Worm (Caenorhabditis elegans): ENCODE measurements around the gene F14H8.8.

Gene F14H8.8

DNA sequence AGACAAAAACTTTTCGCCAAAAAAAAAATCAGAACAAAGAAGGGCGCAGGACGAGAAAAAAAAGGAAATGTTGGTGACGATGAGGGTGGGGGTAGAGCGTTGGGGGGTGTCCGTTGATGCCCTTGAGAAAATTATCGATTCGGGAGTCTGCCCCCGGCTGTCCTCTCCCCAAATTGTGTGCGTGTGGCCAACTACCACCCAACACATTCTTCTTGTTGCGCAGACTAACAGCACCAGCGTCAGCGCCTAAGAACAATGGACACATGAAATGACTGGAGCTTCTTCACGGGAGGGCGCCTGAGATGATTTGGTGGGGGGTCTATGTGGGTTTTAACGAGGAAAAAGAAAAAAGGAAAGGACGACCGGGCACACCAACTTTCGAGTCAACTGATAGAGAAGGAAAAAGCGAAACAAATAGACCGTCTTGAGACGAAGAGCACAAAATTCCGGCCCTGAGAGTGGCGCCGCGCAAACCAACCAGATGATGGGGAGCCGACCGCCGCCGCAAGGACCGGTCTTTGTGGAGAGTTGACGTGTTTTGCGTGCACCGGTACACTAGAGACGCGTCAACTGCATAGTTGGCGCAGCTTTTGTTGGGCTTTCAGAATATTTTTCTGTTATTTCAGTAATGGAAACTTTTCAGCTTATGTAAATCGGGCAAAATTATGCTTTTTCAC is 35.9 kb downstream of the F14H8.8 start, which contains the start of gene C25D7.9:
C25D7.9 (plus strand) TSS at position 68 of the 677 bp plus-strand sequence.
- peak; percentile 55 for TF ChIP-seq drap-1 (GFP tag; optimal IDR thresholded peaks at IDR 0.05)
- TF ChIP-seq nhr-237 (tag; optimal IDR thresholded peaks at IDR 0.05), result no peak
- TF ChIP-seq lin-32 (GFP tag; optimal IDR thresholded peaks at IDR 0.05), result no peak
- TF ChIP-seq mep-1 (tag; optimal IDR thresholded peaks at IDR 0.05), result peak; percentile 13
- TF ChIP-seq bed-3 (GFP tag; optimal IDR thresholded peaks at IDR 0.05), result no peak
- no peak for TF ChIP-seq flh-1 (GFP tag; optimal IDR thresholded peaks at IDR 0.05)
- no peak for TF ChIP-seq snpc-4 (tag; optimal IDR thresholded peaks at IDR 0.05)
- no peak for TF ChIP-seq cnd-1 (tag; optimal IDR thresholded peaks at IDR 0.05)
- no peak for TF ChIP-seq mab-5 (tag; optimal IDR thresholded peaks at IDR 0.05)
- TF ChIP-seq unc-120 (tag; optimal IDR thresholded peaks at IDR 0.05; ENCODE audit: poor library complexity, severe bottlenecking), result no peak
- no peak for TF ChIP-seq sem-2 (GFP tag; optimal IDR thresholded peaks at IDR 0.05)
- peak; percentile 24 for TF ChIP-seq sptf-1 (tag; optimal IDR thresholded peaks at IDR 0.05)
- no peak for TF ChIP-seq tbx-8 (GFP tag; optimal IDR thresholded peaks at IDR 0.05)
- no peak for TF ChIP-seq nhr-28 (tag; optimal IDR thresholded peaks at IDR 0.05)
- TF ChIP-seq ceh-39 (tag; optimal IDR thresholded peaks at IDR 0.05), result peak; percentile 20
- no peak for TF ChIP-seq nhr-76 (tag; optimal IDR thresholded peaks at IDR 0.05)
- peak; percentile 8 for TF ChIP-seq ces-1 (GFP tag; optimal IDR thresholded peaks at IDR 0.05)
- peak; percentile 51 for TF ChIP-seq mls-2 (tag; optimal IDR thresholded peaks at IDR 0.05)
- no peak for TF ChIP-seq ceh-43 (GFP tag; optimal IDR thresholded peaks at IDR 0.05)
- TF ChIP-seq zip-8 (tag; optimal IDR thresholded peaks at IDR 0.05), result no peak
- TF ChIP-seq nhr-12 (tag; optimal IDR thresholded peaks at IDR 0.05), result no peak
- TF ChIP-seq ztf-11 (tag; optimal IDR thresholded peaks at IDR 0.05), result no peak
- TF ChIP-seq elt-3 (tag; optimal IDR thresholded peaks at IDR 0.05), result no peak
- no peak for TF ChIP-seq lsy-2 (tag; optimal IDR thresholded peaks at IDR 0.05)
- TF ChIP-seq unc-39 (tag; optimal IDR thresholded peaks at IDR 0.05), result no peak
- TF ChIP-seq hlh-1 (tag; optimal IDR thresholded peaks at IDR 0.05), result no peak
- TF ChIP-seq lin-13 (tag; optimal IDR thresholded peaks at IDR 0.05), result no peak
- TF ChIP-seq nhr-2 (tag; optimal IDR thresholded peaks at IDR 0.05), result peak; percentile 77
- no peak for TF ChIP-seq ceh-83 (GFP tag; optimal IDR thresholded peaks at IDR 0.05)
- TF ChIP-seq M03D4.4 (tag; optimal IDR thresholded peaks at IDR 0.05), result no peak
- no peak for TF ChIP-seq blmp-1 (tag; optimal IDR thresholded peaks at IDR 0.05)
- TF ChIP-seq unc-62 (GFP tag; optimal IDR thresholded peaks at IDR 0.05), result no peak
- no peak for TF ChIP-seq ham-2 (GFP tag; optimal IDR thresholded peaks at IDR 0.05)
- TF ChIP-seq elt-1 (tag; optimal IDR thresholded peaks at IDR 0.05; ENCODE audit: borderline replicate concordance, insufficient read depth), result no peak
- no peak for TF ChIP-seq pha-4 (tag; optimal IDR thresholded peaks at IDR 0.05)

DNA sequence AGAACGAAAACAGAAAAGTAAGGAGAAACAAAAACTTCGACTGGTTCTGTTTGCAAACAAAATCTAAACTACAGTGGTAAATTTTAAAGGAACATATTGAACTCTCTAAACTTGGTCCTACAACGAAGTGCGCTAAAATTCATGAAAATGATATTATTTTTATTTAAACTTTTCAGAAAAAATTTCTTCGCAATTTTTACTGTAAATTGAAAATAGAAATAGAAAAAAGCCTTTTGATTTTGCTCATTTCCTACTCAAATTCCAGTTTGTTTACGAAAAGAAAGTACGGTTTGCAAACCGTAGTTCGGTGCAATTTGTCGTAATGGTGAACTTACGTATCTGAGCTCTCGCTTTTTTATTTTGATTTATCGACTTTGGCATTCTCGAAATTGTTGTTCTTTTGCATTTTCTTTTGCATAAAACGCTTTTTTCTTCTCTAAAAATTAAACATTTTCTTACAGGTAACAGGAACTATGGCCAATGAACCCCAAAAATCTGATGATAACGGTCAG is 36.6 kb downstream of the F14H8.8 start, which contains the start of gene otub-1:
otub-1 (plus strand) TSS at position 462 of the 512 bp plus-strand sequence.
- no peak for TF ChIP-seq nhr-76 (tag; optimal IDR thresholded peaks at IDR 0.05)
- TF ChIP-seq nhr-2 (tag; optimal IDR thresholded peaks at IDR 0.05), result no peak
- no peak for TF ChIP-seq tbx-8 (GFP tag; optimal IDR thresholded peaks at IDR 0.05)

- TF ChIP-seq pha-4 (tag; optimal IDR thresholded peaks at IDR 0.05) (no peak), unc-39 (tag; optimal IDR thresholded peaks at IDR 0.05) (no peak), mep-1 (tag; optimal IDR thresholded peaks at IDR 0.05) (no peak), tbx-8 (GFP tag; optimal IDR thresholded peaks at IDR 0.05) (no peak), sem-2 (GFP tag; optimal IDR thresholded peaks at IDR 0.05) (no peak), elt-1 (tag; optimal IDR thresholded peaks at IDR 0.05; ENCODE audit: borderline replicate concordance, insufficient read depth) (no peak)
These were observed 37.9 kb downstream of the F14H8.8 start, which contains the start of gene C25D7.10 for ce11 chrV:15067165-15067564. Gene C25D7.10 (plus strand): TSS chrV:15067465.

ce11 chrV:15068378-15068777 is 39.1 kb downstream of the F14H8.8 start, which contains the start of gene dnj-3:
Gene dnj-3 (plus strand): TSS chrV:15068678.
- TF ChIP-seq drap-1 (GFP tag; optimal IDR thresholded peaks at IDR 0.05), result no peak
- no peak for TF ChIP-seq lin-32 (GFP tag; optimal IDR thresholded peaks at IDR 0.05)
- no peak for TF ChIP-seq elt-3 (tag; optimal IDR thresholded peaks at IDR 0.05)
- TF ChIP-seq ceh-43 (GFP tag; optimal IDR thresholded peaks at IDR 0.05), result no peak
- TF ChIP-seq nhr-237 (tag; optimal IDR thresholded peaks at IDR 0.05), result no peak
- no peak for TF ChIP-seq unc-39 (tag; optimal IDR thresholded peaks at IDR 0.05)
- no peak for TF ChIP-seq mep-1 (tag; optimal IDR thresholded peaks at IDR 0.05)
- TF ChIP-seq tbx-8 (GFP tag; optimal IDR thresholded peaks at IDR 0.05), result no peak
- TF ChIP-seq snpc-4 (tag; optimal IDR thresholded peaks at IDR 0.05), result no peak
- TF ChIP-seq flh-1 (GFP tag; optimal IDR thresholded peaks at IDR 0.05), result no peak
- TF ChIP-seq mls-2 (tag; optimal IDR thresholded peaks at IDR 0.05), result no peak
- no peak for TF ChIP-seq zip-8 (tag; optimal IDR thresholded peaks at IDR 0.05)
- TF ChIP-seq nhr-12 (tag; optimal IDR thresholded peaks at IDR 0.05), result no peak
- TF ChIP-seq ztf-11 (tag; optimal IDR thresholded peaks at IDR 0.05), result no peak
- no peak for TF ChIP-seq ceh-83 (GFP tag; optimal IDR thresholded peaks at IDR 0.05)
- TF ChIP-seq cnd-1 (tag; optimal IDR thresholded peaks at IDR 0.05), result no peak
- no peak for TF ChIP-seq sem-2 (GFP tag; optimal IDR thresholded peaks at IDR 0.05)

Data from whole organism, mixed stage, embryonic.